Worm (Caenorhabditis elegans) whole organism, young adult: ENCODE results near the gene lgc-20.

ENCODE experiments used
- Y53F4B.3 ChIP-seq: fragments of 200-800 bp; sonication (Bioruptor generic); IDR thresholded peaks from 2 replicates; pipeline ENCODE4 v1.3.6; 2022; ENCODE audit warnings: missing genetic modification reagents, missing genetic modification characterization, missing compliant biosample characterization
- Y79H2A.3 ChIP-seq: fragments of 200-800 bp; sonication (Bioruptor generic); conservative IDR thresholded peaks from 2 replicates; pipeline ENCODE4 v1.3.6; 2022; ENCODE audit warnings: missing genetic modification reagents, missing genetic modification characterization, missing compliant biosample characterization
- ama-1 ChIP-seq, 3 experiments: fragments of 150-350 bp in 1 of 3; sonication (generic microtip) in 2 of 3; optimal IDR thresholded peaks; 2 replicates each; lab custom pipeline; 2014 to 2018; ENCODE audit warnings: missing biosample characterization in 2 of 3, missing genetic modification characterization in 2 of 3, missing genetic modification reagents in 2 of 3
- aptf-2 ChIP-seq: fragments of 200-800 bp; sonication (Bioruptor generic); conservative IDR thresholded peaks from 2 replicates; pipeline ENCODE4 v1.3.6; 2022; ENCODE audit warnings: missing genetic modification reagents, missing genetic modification characterization, missing compliant biosample characterization
- lag-1 ChIP-seq: fragments of 200-800 bp; sonication (Bioruptor generic); IDR thresholded peaks from 2 replicates; pipeline ENCODE4 v1.3.6; 2022; ENCODE audit warnings: missing genetic modification reagents, missing genetic modification characterization, missing compliant biosample characterization
- nfya-2 ChIP-seq: fragments of 200-800 bp; sonication (Bioruptor generic); IDR thresholded peaks from 2 replicates; pipeline ENCODE4 v1.3.6; 2022; ENCODE audit warnings: missing genetic modification reagents, missing genetic modification characterization, missing compliant biosample characterization
- rec-8 ChIP-seq, 2 experiments: sonication (generic microtip); optimal IDR thresholded peaks; 2 replicates each; lab custom pipeline; 2016; ENCODE audit warnings: mild to moderate bottlenecking in 2 of 2, missing genetic modification characterization in 2 of 2, missing genetic modification reagents in 2 of 2, missing genotype in 2 of 2, missing biosample characterization in 1 of 2, missing compliant biosample characterization in 1 of 2, moderate library complexity in 1 of 2
- rpc-1 ChIP-seq, 2 experiments: fragments of 150-350 bp in 1 of 2; sonication (generic microtip) in 1 of 2; optimal IDR thresholded peaks; 2 replicates each; lab custom pipeline; 2014 to 2018; ENCODE audit warnings: missing biosample characterization in 1 of 2, missing genetic modification characterization in 1 of 2, missing genetic modification reagents in 1 of 2, missing genotype in 1 of 2
- unc-62 ChIP-seq: fragments of 150-350 bp; optimal IDR thresholded peaks from 2 replicates; lab custom pipeline; 2014; ENCODE audit warnings: missing biosample characterization, missing genetic modification reagents, missing genetic modification characterization
- ztf-28 ChIP-seq: fragments of 200-800 bp; sonication (Bioruptor generic); IDR thresholded peaks from 2 replicates; pipeline ENCODE4 v1.3.6; 2022; ENCODE audit warnings: missing genetic modification reagents, missing genetic modification characterization, missing compliant biosample characterization

ce11 chrII:11307332-11307731 lies 36.1 kb downstream of the lgc-20 start:
- TF ChIP-seq rpc-1 (optimal IDR thresholded peaks at IDR 0.05; lab: Kevin White, UChicago) (no peak), rpc-1 (tag; optimal IDR thresholded peaks at IDR 0.05; lab: Kevin White, UChicago) (no peak), unc-62 (GFP tag; lab: Kevin White, UChicago) (no peak), lag-1 (GFP tag; lab: Robert Waterston, UW) (no peak), Y53F4B.3 (GFP tag; lab: Robert Waterston, UW) (no peak), ztf-28 (GFP tag; lab: Robert Waterston, UW) (no peak), nfya-2 (no peak), rec-8 (tag; optimal IDR thresholded peaks at IDR 0.05; lab: Kevin White, UChicago) (no peak), aptf-2 (no peak), ama-1 (optimal IDR thresholded peaks at IDR 0.05; lab: Kevin White, UChicago) (no peak), ama-1 (GFP tag; optimal IDR thresholded peaks at IDR 0.05; lab: Kevin White, UChicago) (no peak), Y79H2A.3 (GFP tag; lab: Robert Waterston, UW) (no peak)
